Worm (Caenorhabditis elegans): Measurements from ENCODE around the gene Y46B2A.4.

Y46B2A.4 gene

DNA sequence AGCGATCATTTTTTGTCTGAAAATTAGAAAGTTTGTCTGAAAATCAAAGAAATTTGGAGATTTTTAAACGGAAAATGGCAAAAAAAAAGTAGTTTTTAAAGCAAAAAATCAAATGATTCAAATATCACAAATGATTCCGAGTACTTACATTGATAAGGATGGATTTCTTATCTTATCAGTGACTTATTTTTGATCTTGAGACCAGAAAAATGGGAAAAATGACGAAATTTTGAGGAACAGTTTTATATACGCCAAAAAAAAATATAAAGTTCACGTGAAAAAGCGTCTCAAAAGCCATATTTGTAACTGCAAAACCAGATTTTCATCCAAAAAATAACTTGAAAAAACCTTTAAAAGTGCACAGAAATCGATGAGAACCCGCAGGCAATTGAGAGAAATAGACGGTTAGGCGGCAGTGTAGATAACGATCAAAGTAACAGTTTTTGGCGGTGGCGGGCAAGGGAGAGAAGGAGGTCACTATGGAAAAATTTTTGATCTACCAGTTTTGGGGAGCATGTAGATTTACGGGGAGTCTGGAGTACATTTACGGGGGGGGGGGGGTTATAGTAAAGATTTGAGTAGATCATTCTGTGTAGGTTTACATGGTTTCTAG is 39.2 kb downstream of the Y46B2A.4 start, which contains the start of gene T07D3.9:
Gene T07D3.9 (minus strand): TSS at position 194 of the 613 bp plus-strand sequence.
- no peak for TF ChIP-seq tra-4 (tag; optimal IDR thresholded peaks at IDR 0.05)
- no peak for TF ChIP-seq F13C5.2 (tag; optimal IDR thresholded peaks at IDR 0.05)
- TF ChIP-seq ets-7 (tag; optimal IDR thresholded peaks at IDR 0.05): no peak
- TF ChIP-seq tbx-11 (GFP tag; IDR thresholded peaks at IDR 0.05): no peak

DNA sequence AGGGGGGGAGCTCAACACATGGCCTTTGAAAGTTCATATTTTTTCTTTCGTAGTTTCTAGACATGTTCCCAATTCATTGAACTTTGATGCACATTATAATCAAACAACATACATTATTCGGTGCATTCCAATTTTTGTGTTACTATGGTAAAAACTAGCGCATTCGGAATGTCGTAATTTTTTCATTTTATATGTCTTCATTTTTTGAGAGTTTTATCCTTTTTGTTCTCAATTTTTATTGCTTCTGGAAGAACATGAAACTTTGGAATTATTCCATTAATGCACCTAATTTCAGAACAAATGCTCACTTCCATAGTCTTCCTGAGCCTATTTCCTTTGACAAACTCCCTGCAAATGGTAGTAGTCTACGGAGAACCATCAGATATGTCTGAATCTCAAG is 40.0 kb downstream of the Y46B2A.4 start, which contains the start of gene T07D3.2:
Gene T07D3.2 (plus strand): TSS at position 301 of the 400 bp plus-strand sequence.
- no peak for TF ChIP-seq B0310.2 (tag; optimal IDR thresholded peaks at IDR 0.05)
- TF ChIP-seq ets-7 (tag; optimal IDR thresholded peaks at IDR 0.05): no peak
- TF ChIP-seq F13C5.2 (tag; optimal IDR thresholded peaks at IDR 0.05): no peak
- no peak for TF ChIP-seq pes-1 (GFP tag; IDR thresholded peaks at IDR 0.05)
- TF ChIP-seq sea-1 (GFP tag; conservative IDR thresholded peaks at IDR 0.05): no peak
- no peak for TF ChIP-seq tbx-37 (GFP tag; conservative IDR thresholded peaks at IDR 0.05)
- no peak for TF ChIP-seq hmbx-1 (tag; optimal IDR thresholded peaks at IDR 0.05)
- TF ChIP-seq flt-1 (GFP tag; IDR thresholded peaks at IDR 0.05): no peak
- no peak for TF ChIP-seq aly-1 (tag; optimal IDR thresholded peaks at IDR 0.05)
- no peak for TF ChIP-seq ama-1 (optimal IDR thresholded peaks at IDR 0.05)
- TF ChIP-seq ceh-36 (tag; optimal IDR thresholded peaks at IDR 0.05): no peak
- TF ChIP-seq tbx-11 (GFP tag; IDR thresholded peaks at IDR 0.05): no peak
- TF ChIP-seq hmg-4 (GFP tag; optimal IDR thresholded peaks at IDR 0.05): no peak

DNA sequence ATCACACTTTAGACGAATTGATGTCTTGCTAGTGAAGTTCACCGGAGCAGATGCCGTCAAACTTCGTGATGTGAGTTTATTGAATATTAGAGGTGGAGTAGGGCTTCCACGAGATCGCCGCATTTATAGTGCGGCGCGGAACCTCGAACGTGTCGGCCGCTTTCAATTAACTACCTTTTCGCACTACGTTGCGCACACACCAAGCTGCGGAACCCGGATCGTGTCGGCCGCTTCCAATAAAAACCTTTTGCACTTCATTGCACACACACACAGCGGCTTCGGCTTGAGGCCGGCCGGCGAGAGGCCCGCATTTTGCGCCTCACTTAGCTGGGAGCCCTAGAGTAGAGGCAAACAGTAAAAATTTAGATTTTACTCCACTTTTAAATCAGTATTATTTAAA is 43.7 kb downstream of the Y46B2A.4 start:
- 0 out of 2 replicates have a peak, but pooled peaks have one; percentile 29 for TF ChIP-seq sea-1 (GFP tag; conservative IDR thresholded peaks at IDR 0.05)
- TF ChIP-seq pes-1 (GFP tag; IDR thresholded peaks at IDR 0.05): peak; percentile 37; the same call in 1 of the 2 replicates
- TF ChIP-seq scrt-1 (GFP tag; IDR thresholded peaks at IDR 0.05): no peak
- TF ChIP-seq ceh-36 (tag; optimal IDR thresholded peaks at IDR 0.05): no peak

DNA sequence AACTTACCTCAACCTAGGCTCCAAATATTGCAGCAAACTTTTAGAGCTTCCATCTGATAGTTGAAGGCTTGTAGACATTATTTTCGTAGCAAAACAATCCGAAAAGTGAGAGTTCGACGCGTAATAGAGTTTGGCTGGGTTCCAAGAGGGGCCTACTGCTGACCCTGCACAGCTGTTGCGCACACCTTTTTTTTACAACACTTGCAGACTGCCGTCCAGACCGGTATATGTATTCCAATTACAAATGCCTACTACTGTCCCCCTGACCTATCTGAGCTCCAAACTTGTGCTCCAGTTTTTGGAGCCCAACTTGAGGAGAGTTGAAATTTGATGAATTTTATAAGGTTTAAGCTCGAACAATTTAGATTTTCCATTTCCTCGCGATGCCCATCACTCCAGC is 47.9 kb downstream of the Y46B2A.4 start, which contains the start of the genes fbxc-24 and fbxc-27:
Gene fbxc-24 (minus strand): TSS at position 101 of the 400 bp plus-strand sequence.
Gene fbxc-27 (plus strand): TSS at position 216 of the 400 bp plus-strand sequence.
- TF ChIP-seq aly-1 (tag; optimal IDR thresholded peaks at IDR 0.05) (no peak), ets-7 (tag; optimal IDR thresholded peaks at IDR 0.05) (no peak), tbx-37 (GFP tag; conservative IDR thresholded peaks at IDR 0.05) (no peak), F13C5.2 (tag; optimal IDR thresholded peaks at IDR 0.05) (no peak), tra-4 (tag; optimal IDR thresholded peaks at IDR 0.05) (no peak), ceh-36 (tag; optimal IDR thresholded peaks at IDR 0.05) (no peak), flt-1 (GFP tag; IDR thresholded peaks at IDR 0.05) (no peak), ceh-13 (GFP tag; optimal IDR thresholded peaks at IDR 0.05) (no peak), sea-1 (GFP tag; conservative IDR thresholded peaks at IDR 0.05) (no peak), scrt-1 (GFP tag; IDR thresholded peaks at IDR 0.05) (no peak), hnd-1 (tag; optimal IDR thresholded peaks at IDR 0.05) (no peak), hmg-4 (GFP tag; optimal IDR thresholded peaks at IDR 0.05) (no peak), ama-1 (optimal IDR thresholded peaks at IDR 0.05) (no peak), B0310.2 (tag; optimal IDR thresholded peaks at IDR 0.05) (no peak), pes-1 (GFP tag; IDR thresholded peaks at IDR 0.05) (no peak), tbx-11 (GFP tag; IDR thresholded peaks at IDR 0.05) (no peak), hmbx-1 (tag; optimal IDR thresholded peaks at IDR 0.05) (no peak)

DNA sequence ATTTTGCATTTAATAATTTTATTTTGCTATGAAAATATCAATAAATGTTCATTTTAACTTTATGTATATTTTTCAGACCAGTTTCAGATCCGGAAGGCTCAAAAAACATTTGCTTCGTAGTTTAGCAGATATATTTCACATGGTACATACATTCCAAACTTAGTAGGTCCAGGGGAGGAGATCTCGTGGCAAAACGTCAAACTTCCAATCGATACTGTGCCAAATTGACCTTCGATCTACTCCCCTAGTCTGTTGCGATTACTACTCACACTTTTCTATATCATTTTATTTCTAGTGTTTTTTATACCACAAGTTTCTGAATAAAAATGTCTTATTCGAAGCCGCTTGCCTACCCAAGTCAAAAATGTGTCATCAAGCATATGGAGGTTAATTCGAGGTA is 50.0 kb downstream of the Y46B2A.4 start, which contains the start of gene fbxc-31:
Gene fbxc-31 (plus strand): TSS at position 301 of the 400 bp plus-strand sequence.
- TF ChIP-seq F13C5.2 (tag; optimal IDR thresholded peaks at IDR 0.05) (no peak), flt-1 (GFP tag; IDR thresholded peaks at IDR 0.05) (no peak), ets-7 (tag; optimal IDR thresholded peaks at IDR 0.05) (no peak), B0310.2 (tag; optimal IDR thresholded peaks at IDR 0.05) (no peak), scrt-1 (GFP tag; IDR thresholded peaks at IDR 0.05) (no peak), aly-1 (tag; optimal IDR thresholded peaks at IDR 0.05) (no peak), tbx-37 (GFP tag; conservative IDR thresholded peaks at IDR 0.05) (no peak), sea-1 (GFP tag; conservative IDR thresholded peaks at IDR 0.05) (no peak), tbx-11 (GFP tag; IDR thresholded peaks at IDR 0.05) (no peak), tra-4 (tag; optimal IDR thresholded peaks at IDR 0.05) (no peak), ceh-13 (GFP tag; optimal IDR thresholded peaks at IDR 0.05) (no peak), ceh-36 (tag; optimal IDR thresholded peaks at IDR 0.05) (no peak), pes-1 (GFP tag; IDR thresholded peaks at IDR 0.05) (no peak), hmbx-1 (tag; optimal IDR thresholded peaks at IDR 0.05) (no peak), ama-1 (optimal IDR thresholded peaks at IDR 0.05) (no peak)

Measured in whole organism, early embryonic.